Fruit fly (Drosophila melanogaster): Measurements from ENCODE around the gene CG12075.

CG12075 gene

dm6 chrX:8837892-8838373 lies at the start of gene CG12075:
Gene CG12075 (plus strand): TSS chrX:8838323.
- no peak for TF ChIP-seq Lpt (GFP tag; optimal IDR thresholded peaks at IDR 0.05)
- TF ChIP-seq CG1621 (tag; optimal IDR thresholded peaks at IDR 0.05) = no peak
- TF ChIP-seq CG31627 (GFP tag; optimal IDR thresholded peaks at IDR 0.05) = no peak
- TF ChIP-seq Hr38 (GFP tag; optimal IDR thresholded peaks at IDR 0.05) = no peak
- TF ChIP-seq acj6 (GFP tag; optimal IDR thresholded peaks at IDR 0.05) = no peak
- TF ChIP-seq achi (GFP tag; optimal IDR thresholded peaks at IDR 0.05) = no peak
- no peak for TF ChIP-seq CG6276 (GFP tag; optimal IDR thresholded peaks at IDR 0.05)
- TF ChIP-seq CG32006 (GFP tag; optimal IDR thresholded peaks at IDR 0.05) = no peak
- TF ChIP-seq net (GFP tag; optimal IDR thresholded peaks at IDR 0.05) = no peak
- no peak for TF ChIP-seq Sox15 (GFP tag; optimal IDR thresholded peaks at IDR 0.05)

- no peak for TF ChIP-seq esn (GFP tag; optimal IDR thresholded peaks at IDR 0.05)
- 0 out of 3 replicates have a peak, but pooled peaks have one; percentile 26 for TF ChIP-seq CG8119 (GFP tag; IDR thresholded peaks at IDR 0.05)
Observed at dm6 chrX:8792927-8793326, 45.2 kb upstream of the CG12075 start.

DNA sequence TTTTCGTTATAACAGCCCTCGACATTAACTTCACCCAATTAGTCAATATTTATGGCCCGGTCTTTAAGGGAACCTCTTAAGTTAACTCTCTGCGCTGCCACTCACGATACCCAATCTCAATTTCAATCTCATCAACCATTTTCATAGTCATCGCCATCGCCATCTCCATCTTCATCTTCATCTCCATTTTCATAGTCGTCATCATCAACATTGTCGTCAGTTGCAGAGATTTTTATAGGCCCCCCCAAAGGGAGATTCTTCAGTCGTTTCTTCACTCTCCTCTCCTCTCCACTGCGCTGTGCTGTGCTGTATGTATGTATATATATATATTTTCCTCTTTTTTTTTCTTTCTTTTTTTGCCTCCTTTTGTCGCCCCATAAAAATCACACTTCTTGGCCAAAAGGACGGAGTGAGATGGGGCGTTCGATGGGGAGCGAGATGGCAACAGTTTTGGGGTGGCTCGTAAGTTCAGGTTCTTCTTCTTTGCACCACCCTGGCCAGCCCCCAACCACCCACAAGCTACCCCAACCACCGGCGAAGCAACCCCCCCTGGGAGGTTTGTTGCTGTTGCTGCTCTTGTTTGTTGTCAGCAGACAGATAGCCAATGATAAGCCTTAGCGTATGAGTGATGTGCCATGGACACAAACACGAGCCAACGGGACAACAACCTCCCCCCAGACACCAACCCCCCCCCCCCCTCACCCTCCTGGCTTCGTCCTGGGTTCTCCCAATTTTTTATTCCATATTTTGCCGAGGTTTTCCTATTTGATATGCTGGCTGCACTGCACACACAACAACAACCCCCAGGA lies 42.5 kb upstream of the CG12075 start:
- TF ChIP-seq salr (GFP tag; optimal IDR thresholded peaks at IDR 0.05) (no peak), OdsH (GFP tag; optimal IDR thresholded peaks at IDR 0.05) (no peak), acj6 (GFP tag; optimal IDR thresholded peaks at IDR 0.05) (no peak), dsx (GFP tag; optimal IDR thresholded peaks at IDR 0.05; ENCODE audit: poor library complexity, severe bottlenecking) (peak; percentile 83), svp (GFP tag) (peak; percentile 36)

- TF ChIP-seq Smox (GFP tag; optimal IDR thresholded peaks at IDR 0.05) = no peak
- no peak for TF ChIP-seq CG6163 (GFP tag; IDR thresholded peaks at IDR 0.05)
- TF ChIP-seq fd85E (GFP tag; optimal IDR thresholded peaks at IDR 0.05) = no peak
- no peak for TF ChIP-seq CG6276 (GFP tag; optimal IDR thresholded peaks at IDR 0.05)
- TF ChIP-seq CG8119 (GFP tag; IDR thresholded peaks at IDR 0.05) = no peak
- no peak for TF ChIP-seq fkh (GFP tag; optimal IDR thresholded peaks at IDR 0.05)
- no peak for TF ChIP-seq Hr39 (GFP tag; optimal IDR thresholded peaks at IDR 0.05)
- no peak for TF ChIP-seq CG16779 (tag; optimal IDR thresholded peaks at IDR 0.05)
- TF ChIP-seq ss (GFP tag; optimal IDR thresholded peaks at IDR 0.05) = no peak
- no peak for TF ChIP-seq svp (GFP tag)
- no peak for TF ChIP-seq CG10669 (GFP tag; optimal IDR thresholded peaks at IDR 0.05)
- TF ChIP-seq CG11762 (GFP tag; optimal IDR thresholded peaks at IDR 0.05; ENCODE audit: insufficient read depth) = no peak
- no peak for TF ChIP-seq Hr38 (GFP tag; optimal IDR thresholded peaks at IDR 0.05)
- no peak for TF ChIP-seq salr (GFP tag; optimal IDR thresholded peaks at IDR 0.05)
- no peak for TF ChIP-seq dac (GFP tag; optimal IDR thresholded peaks at IDR 0.05)
- TF ChIP-seq CG11294 (GFP tag; IDR thresholded peaks at IDR 0.05) = no peak
Observed at dm6 chrX:8798330-8798729, 39.8 kb upstream of the CG12075 start.

DNA sequence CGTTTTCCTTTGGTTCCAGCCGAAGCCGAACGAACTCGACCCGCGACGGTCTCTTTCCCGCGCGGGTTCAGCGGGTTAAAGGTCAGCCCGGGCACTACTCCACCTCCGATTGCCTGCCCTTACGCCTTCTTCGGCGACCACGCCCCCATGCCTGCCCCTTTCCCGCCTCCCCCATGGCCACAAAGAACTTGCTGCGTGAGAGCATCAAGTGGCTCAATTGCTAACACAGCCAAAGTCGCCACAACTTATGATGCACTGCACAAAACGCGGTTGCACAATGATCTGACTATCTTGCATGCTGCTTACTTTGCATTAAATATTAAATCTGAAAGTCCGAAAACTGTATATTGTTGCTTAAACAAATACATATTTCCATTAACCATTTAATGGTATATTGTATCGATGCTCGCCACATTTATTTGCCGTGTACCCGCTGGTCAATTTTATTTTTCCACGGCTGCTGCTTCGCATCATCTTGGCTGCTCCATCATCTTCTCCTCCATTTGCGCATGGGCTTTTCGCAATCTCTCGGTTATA lies 37.8 kb upstream of the CG12075 start:
- peak; percentile 57 for TF ChIP-seq Sox102F (GFP tag; optimal IDR thresholded peaks at IDR 0.05)
- peak; percentile 47 for TF ChIP-seq fd59A (GFP tag; optimal IDR thresholded peaks at IDR 0.05)
- peak; percentile 28 for TF ChIP-seq spab (GFP tag; optimal IDR thresholded peaks at IDR 0.05)
- peak; percentile 24 for TF ChIP-seq CG31627 (GFP tag; optimal IDR thresholded peaks at IDR 0.05)
- TF ChIP-seq Smox (GFP tag; optimal IDR thresholded peaks at IDR 0.05) = peak; percentile 29
- peak; percentile 8 for TF ChIP-seq OdsH (GFP tag; optimal IDR thresholded peaks at IDR 0.05)
- no peak for TF ChIP-seq Blimp-1 (GFP tag; optimal IDR thresholded peaks at IDR 0.05)
- TF ChIP-seq CG8319 (GFP tag; optimal IDR thresholded peaks at IDR 0.05) = no peak
- TF ChIP-seq cyc (GFP tag; optimal IDR thresholded peaks at IDR 0.05) = peak; percentile 20
- peak; percentile 28 for TF ChIP-seq CG34406 (GFP tag; optimal IDR thresholded peaks at IDR 0.05)
- 0 out of 2 replicates have a peak, but pooled peaks have one; percentile 27 for TF ChIP-seq Gug (GFP tag; IDR thresholded peaks at IDR 0.05)
- no peak for TF ChIP-seq CG4318 (GFP tag; optimal IDR thresholded peaks at IDR 0.05)
- TF ChIP-seq dac (GFP tag; optimal IDR thresholded peaks at IDR 0.05) = no peak
- TF ChIP-seq CG3919 (GFP tag; optimal IDR thresholded peaks at IDR 0.05) = peak; percentile 39
- TF ChIP-seq CG3032 (tag; optimal IDR thresholded peaks at IDR 0.05) = peak; percentile 37
- TF ChIP-seq Lpt (GFP tag; optimal IDR thresholded peaks at IDR 0.05) = no peak
- peak; percentile 18 for TF ChIP-seq Sox14 (GFP tag; optimal IDR thresholded peaks at IDR 0.05)
- no peak for TF ChIP-seq Hr38 (GFP tag; optimal IDR thresholded peaks at IDR 0.05)
- peak; percentile 13 for TF ChIP-seq Ets96B (tag; optimal IDR thresholded peaks at IDR 0.05)
- peak; percentile 45 for TF ChIP-seq topi (GFP tag; optimal IDR thresholded peaks at IDR 0.05)
